Fruit fly (Drosophila melanogaster) whole organism, prepupa: ENCODE measurements around the gene Tomosyn.

Experiments
- Blimp-1 ChIP-seq: fragments of 200-800 bp; sonication (Bioruptor generic); optimal IDR thresholded peaks from 3 replicates; lab custom pipeline; 2017; ENCODE audit warnings: missing biosample characterization, missing genetic modification characterization, mild to moderate bottlenecking, moderate library complexity, missing genetic modification reagents
- CG10631 ChIP-seq: fragments of 200-800 bp; sonication (Bioruptor generic); optimal IDR thresholded peaks from 2 replicates; lab custom pipeline; 2016; ENCODE audit warnings: missing biosample characterization, missing genetic modification characterization
- CG11294 ChIP-seq: fragments of 200-800 bp; sonication (Bioruptor generic); IDR thresholded peaks from 2 replicates; pipeline ENCODE4 v1.3.6; 2022; ENCODE audit warnings: missing biosample characterization, missing genetic modification characterization
- CG11762 ChIP-seq: fragments of 200-800 bp; sonication (Bioruptor generic); optimal IDR thresholded peaks from 3 replicates; lab custom pipeline; 2016; ENCODE audit warnings: missing biosample characterization, missing genetic modification characterization; ENCODE audit not compliant: insufficient read depth
- CG1621 ChIP-seq: fragments of 200-800 bp; sonication (Bioruptor generic); optimal IDR thresholded peaks from 3 replicates; lab custom pipeline; 2018; ENCODE audit warnings: missing biosample characterization, mild to moderate bottlenecking, missing genetic modification characterization
- CG16779 ChIP-seq: fragments of 200-800 bp; sonication (Bioruptor generic); optimal IDR thresholded peaks from 3 replicates; lab custom pipeline; 2017; ENCODE audit warnings: missing biosample characterization, mild to moderate bottlenecking, missing genetic modification characterization
- CG31627 ChIP-seq: fragments of 200-800 bp; sonication (Bioruptor generic); optimal IDR thresholded peaks from 3 replicates; lab custom pipeline; 2016; ENCODE audit warnings: missing biosample characterization, missing genetic modification characterization
- CG32006 ChIP-seq: fragments of 200-800 bp; sonication (Bioruptor generic); optimal IDR thresholded peaks from 3 replicates; lab custom pipeline; 2017; ENCODE audit warnings: missing biosample characterization, mild to moderate bottlenecking, missing genetic modification characterization
- CG34406 ChIP-seq: fragments of 200-800 bp; sonication (Bioruptor generic); optimal IDR thresholded peaks from 3 replicates; lab custom pipeline; 2016; ENCODE audit warnings: missing biosample characterization, missing genetic modification characterization
- CG3919 ChIP-seq: fragments of 200-800 bp; sonication (Bioruptor generic); optimal IDR thresholded peaks from 3 replicates; lab custom pipeline; 2016; ENCODE audit warnings: missing biosample characterization, missing genetic modification characterization
- CG4318 ChIP-seq: fragments of 200-800 bp; sonication (Bioruptor generic); optimal IDR thresholded peaks from 3 replicates; lab custom pipeline; 2017; ENCODE audit warnings: missing biosample characterization, mild to moderate bottlenecking, missing genetic modification characterization
- CG6163 ChIP-seq: fragments of 200-800 bp; sonication (Bioruptor generic); IDR thresholded peaks from 3 replicates; pipeline ENCODE4 v1.3.6; 2022; ENCODE audit warnings: missing biosample characterization, missing genetic modification characterization
- CG6276 ChIP-seq: fragments of 200-800 bp; sonication (Bioruptor generic); optimal IDR thresholded peaks from 2 replicates; lab custom pipeline; 2017; ENCODE audit warnings: missing biosample characterization, mild to moderate bottlenecking, missing genetic modification characterization
- CG6792 ChIP-seq: fragments of 200-800 bp; sonication (Bioruptor generic); optimal IDR thresholded peaks from 3 replicates; lab custom pipeline; 2016; ENCODE audit warnings: missing biosample characterization, missing genetic modification characterization
- CG6808 ChIP-seq: fragments of 200-800 bp; sonication (Bioruptor generic); optimal IDR thresholded peaks from 3 replicates; lab custom pipeline; 2017; ENCODE audit warnings: missing biosample characterization, missing genetic modification characterization, mild to moderate bottlenecking, moderate library complexity, missing genetic modification reagents
- CG7368 ChIP-seq: fragments of 200-800 bp; sonication (Bioruptor generic); optimal IDR thresholded peaks from 3 replicates; lab custom pipeline; 2016; ENCODE audit warnings: missing biosample characterization, missing genetic modification characterization
- CG8632 ChIP-seq: fragments of 200-800 bp; sonication (Bioruptor generic); optimal IDR thresholded peaks from 3 replicates; lab custom pipeline; 2016; ENCODE audit warnings: missing biosample characterization, missing genetic modification characterization
- CG9139 ChIP-seq: fragments of 200-800 bp; sonication (Bioruptor generic); optimal IDR thresholded peaks from 3 replicates; lab custom pipeline; 2017; ENCODE audit warnings: missing biosample characterization, mild to moderate bottlenecking, missing genetic modification characterization
- Eip78C ChIP-seq: fragments of 200-800 bp; sonication (Bioruptor generic); peaks from one replicate; lab custom pipeline; 2016; ENCODE audit warnings: missing biosample characterization, missing genetic modification characterization
- Eip93F ChIP-seq: fragments of 200-800 bp; sonication (Bioruptor generic); optimal IDR thresholded peaks from 2 replicates; lab custom pipeline; 2016; ENCODE audit warnings: missing biosample characterization, mild to moderate bottlenecking, missing genetic modification characterization
- Ets21C ChIP-seq: fragments of 200-800 bp; sonication (Bioruptor generic); optimal IDR thresholded peaks from 3 replicates; lab custom pipeline; 2016; ENCODE audit warnings: missing biosample characterization, missing genetic modification characterization
- Ets96B ChIP-seq: fragments of 200-800 bp; optimal IDR thresholded peaks from 2 replicates; lab custom pipeline; 2019; ENCODE audit warnings: missing biosample characterization, mild to moderate bottlenecking, missing genetic modification characterization, moderate library complexity
- Gug ChIP-seq: fragments of 200-800 bp; sonication (Bioruptor generic); IDR thresholded peaks from 2 replicates; pipeline ENCODE4 v1.3.6; 2022; ENCODE audit warnings: missing biosample characterization, missing genetic modification characterization
- Hr38 ChIP-seq: sonication (Bioruptor generic); optimal IDR thresholded peaks from 2 replicates; lab custom pipeline; 2016; ENCODE audit warnings: missing biosample characterization, missing genetic modification characterization
- Hr39 ChIP-seq: fragments of 200-800 bp; sonication (Bioruptor generic); optimal IDR thresholded peaks from 2 replicates; lab custom pipeline; 2016; ENCODE audit warnings: missing biosample characterization, missing genetic modification characterization
- Hr4 ChIP-seq: fragments of 200-800 bp; sonication (Bioruptor generic); optimal IDR thresholded peaks from 3 replicates; lab custom pipeline; 2016; ENCODE audit warnings: missing biosample characterization, missing genetic modification characterization
- Lpt ChIP-seq: fragments of 200-800 bp; sonication (Bioruptor generic); optimal IDR thresholded peaks from 3 replicates; lab custom pipeline; 2016; ENCODE audit warnings: missing biosample characterization, missing genetic modification characterization
- OdsH ChIP-seq: fragments of 200-800 bp; sonication (Bioruptor generic); optimal IDR thresholded peaks from 3 replicates; lab custom pipeline; 2016; ENCODE audit warnings: missing biosample characterization, missing genetic modification characterization
- Smox ChIP-seq: fragments of 200-800 bp; sonication (Bioruptor generic); optimal IDR thresholded peaks from 3 replicates; lab custom pipeline; 2016; ENCODE audit warnings: missing biosample characterization, missing genetic modification characterization
- Sox14 ChIP-seq: fragments of 200-800 bp; sonication (Bioruptor generic); optimal IDR thresholded peaks from 3 replicates; lab custom pipeline; 2016; ENCODE audit warnings: missing biosample characterization, missing genetic modification characterization
- Sox15 ChIP-seq: fragments of 200-800 bp; sonication (Bioruptor generic); optimal IDR thresholded peaks from 3 replicates; lab custom pipeline; 2016; ENCODE audit warnings: missing biosample characterization, missing genetic modification characterization
- dac ChIP-seq: fragments of 200-800 bp; sonication (Bioruptor generic); optimal IDR thresholded peaks from 2 replicates; lab custom pipeline; 2017; ENCODE audit warnings: missing biosample characterization, mild to moderate bottlenecking, missing genetic modification characterization
- eg ChIP-seq: fragments of 200-800 bp; sonication (Bioruptor generic); IDR thresholded peaks from 3 replicates; pipeline ENCODE4 v1.3.6; 2022; ENCODE audit warnings: missing biosample characterization, missing genetic modification characterization
- fd85E ChIP-seq: fragments of 200-800 bp; sonication (Bioruptor generic); optimal IDR thresholded peaks from 3 replicates; lab custom pipeline; 2016; ENCODE audit warnings: missing biosample characterization, missing genetic modification characterization
- fkh ChIP-seq: fragments of 200-800 bp; sonication (Bioruptor generic); optimal IDR thresholded peaks from 3 replicates; lab custom pipeline; 2017; ENCODE audit warnings: missing biosample characterization, mild to moderate bottlenecking, missing genetic modification characterization, moderate library complexity
- lz ChIP-seq: fragments of 200-800 bp; sonication (Bioruptor generic); optimal IDR thresholded peaks from 3 replicates; lab custom pipeline; 2016; ENCODE audit warnings: missing biosample characterization, missing genetic modification characterization
- net ChIP-seq: fragments of 200-800 bp; sonication (Bioruptor generic); optimal IDR thresholded peaks from 3 replicates; lab custom pipeline; 2016; ENCODE audit warnings: missing biosample characterization, missing genetic modification characterization
- pdm3 ChIP-seq: fragments of 200-800 bp; sonication (Bioruptor generic); optimal IDR thresholded peaks from 3 replicates; lab custom pipeline; 2016; ENCODE audit warnings: missing biosample characterization, missing genetic modification characterization
- spab ChIP-seq: fragments of 200-800 bp; sonication (Bioruptor generic); optimal IDR thresholded peaks from 2 replicates; lab custom pipeline; 2017; ENCODE audit warnings: missing biosample characterization, mild to moderate bottlenecking, missing genetic modification characterization, missing genetic modification reagents
- ss ChIP-seq, 2 experiments: fragments of 200-800 bp; sonication (Bioruptor generic); optimal IDR thresholded peaks; 2 replicates in 1 of 2; 3 replicates in 1 of 2; lab custom pipeline; 2017 to 2018; ENCODE audit warnings: mild to moderate bottlenecking in 2 of 2, missing biosample characterization in 2 of 2, missing genetic modification characterization in 2 of 2, moderate library complexity in 1 of 2
- svp ChIP-seq: fragments of 200-800 bp; sonication (Bioruptor generic); peaks from one replicate; lab custom pipeline; 2016; ENCODE audit warnings: missing biosample characterization, missing genetic modification characterization
- topi ChIP-seq: fragments of 200-800 bp; sonication (Bioruptor generic); optimal IDR thresholded peaks from 3 replicates; lab custom pipeline; 2016; ENCODE audit warnings: missing biosample characterization, missing genetic modification characterization
- vri ChIP-seq: fragments of 200-800 bp; sonication (Bioruptor generic); optimal IDR thresholded peaks from 3 replicates; lab custom pipeline; 2016; ENCODE audit warnings: missing biosample characterization, mild to moderate bottlenecking, missing genetic modification characterization

The Tomosyn gene

DNA sequence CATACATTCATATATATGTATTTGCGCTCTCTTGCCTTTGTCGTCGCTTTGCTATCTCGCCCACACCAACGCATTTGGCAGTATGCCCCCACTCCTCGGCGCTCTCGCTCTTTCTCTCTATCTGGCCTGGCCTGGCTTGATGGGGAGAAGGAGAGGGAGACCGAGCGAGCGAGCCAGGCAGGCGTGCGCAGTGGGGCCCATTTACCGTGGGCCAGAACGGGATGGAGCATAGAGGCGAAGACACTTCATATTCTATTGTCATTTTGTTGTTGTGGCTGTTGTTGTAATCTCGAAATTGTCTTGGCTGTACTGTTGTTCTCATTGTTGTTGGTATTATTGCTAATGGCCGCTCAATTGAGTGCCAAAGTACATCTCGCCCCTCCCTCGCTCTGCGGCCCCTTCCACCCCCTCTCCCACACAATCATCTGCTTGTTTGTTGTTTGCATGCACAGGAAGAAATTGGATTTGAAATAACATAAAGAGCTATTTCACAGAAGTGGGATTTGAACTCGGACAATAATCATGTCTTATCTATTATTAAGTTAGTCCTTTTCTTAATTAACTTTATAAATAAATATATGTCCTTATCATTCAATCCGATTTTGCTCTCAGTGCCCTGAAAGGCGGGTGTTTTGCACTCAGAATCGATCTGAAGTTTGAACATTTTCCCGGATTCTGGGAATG is 33.8 kb downstream of the Tomosyn start (continued):
- TF ChIP-seq Sox14 (GFP tag; lab: Kevin White, UChicago) (peak; percentile 63), CG11294 (GFP tag; lab: Robert Waterston, UW) (peak; percentile 91), eg (GFP tag; lab: Robert Waterston, UW) (peak; percentile 97), CG6163 (GFP tag; lab: Robert Waterston, UW) (peak; percentile 94), CG31627 (GFP tag; lab: Kevin White, UChicago) (peak; percentile 80), Sox15 (GFP tag; lab: Kevin White, UChicago) (peak; percentile 76), net (GFP tag; lab: Kevin White, UChicago) (peak; percentile 93), CG1621 (tag; lab: Kevin White, UChicago) (peak; percentile 85), OdsH (GFP tag; lab: Kevin White, UChicago) (peak; percentile 88), Ets96B (tag; lab: Kevin White, UChicago) (peak; percentile 88), lz (GFP tag; lab: Kevin White, UChicago) (peak; percentile 82), CG7368 (GFP tag; lab: Kevin White, UChicago) (peak; percentile 81), dac (GFP tag; lab: Kevin White, UChicago) (peak; percentile 77), Hr4 (GFP tag; lab: Kevin White, UChicago) (peak; percentile 74), Lpt (GFP tag; lab: Kevin White, UChicago) (peak; percentile 89)
- TF ChIP-seq, all 60 proteins: peak for 59

DNA sequence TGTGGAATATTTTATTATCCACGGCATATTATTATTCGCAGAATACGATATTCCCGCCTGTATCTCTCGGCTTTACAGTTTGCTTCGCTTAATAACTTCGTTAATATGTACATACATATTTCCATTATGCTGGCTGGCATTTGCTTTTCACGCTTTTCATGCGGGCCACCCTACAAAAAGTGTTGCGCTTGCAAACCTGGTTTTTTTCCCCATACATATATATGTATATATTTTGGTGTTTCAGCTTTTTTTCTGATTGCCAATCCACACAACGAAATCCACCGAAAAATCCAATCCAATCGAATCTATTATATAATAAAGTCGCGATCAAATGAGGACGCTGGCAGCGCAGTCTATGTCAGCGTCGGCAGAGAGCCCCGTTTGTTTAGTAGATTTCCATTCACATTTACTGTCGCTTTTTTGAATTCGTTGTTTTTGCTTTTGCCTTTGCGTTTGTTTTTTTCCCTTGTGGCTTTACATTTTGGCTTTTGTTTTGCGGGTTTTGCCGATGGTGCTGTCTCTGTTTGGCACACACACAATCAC is 34.5 kb downstream of the Tomosyn start:
- TF ChIP-seq CG31627 (GFP tag; lab: Kevin White, UChicago) (no peak), net (GFP tag; lab: Kevin White, UChicago) (peak; percentile 24)

DNA sequence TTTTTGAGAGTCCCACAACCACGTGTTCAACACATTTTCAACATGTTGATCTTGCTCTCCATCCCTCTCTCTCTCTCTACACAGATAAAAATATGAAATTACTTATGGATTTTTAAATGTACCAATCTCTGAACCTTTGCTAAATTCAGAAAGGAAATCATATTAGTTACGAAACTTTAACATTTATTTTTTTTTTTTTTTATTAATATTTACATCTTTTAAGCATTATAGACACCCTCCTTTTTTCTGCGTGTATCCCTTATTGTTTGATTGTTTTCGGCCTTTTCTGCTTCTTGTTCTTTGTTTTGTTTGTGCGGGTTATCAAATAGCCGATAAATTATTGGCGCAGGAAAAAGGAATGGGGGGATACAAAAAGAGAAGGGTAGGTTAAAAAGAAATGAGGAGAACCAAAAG is 35.1 kb downstream of the Tomosyn start:
- TF ChIP-seq CG34406, result peak; percentile 93
- TF ChIP-seq CG9139 (GFP tag; lab: Kevin White, UChicago), result peak; percentile 50
- peak; percentile 63 for TF ChIP-seq Hr4 (GFP tag; lab: Kevin White, UChicago)
- peak; percentile 63 for TF ChIP-seq CG16779 (tag; lab: Kevin White, UChicago)
- TF ChIP-seq net (GFP tag; lab: Kevin White, UChicago), result peak; percentile 74
- peak; percentile 96 for TF ChIP-seq svp (GFP tag; lab: Kevin White, UChicago)
- TF ChIP-seq eg (GFP tag; lab: Robert Waterston, UW), result peak; percentile 87
- peak; percentile 70 for TF ChIP-seq Ets21C (GFP tag; lab: Kevin White, UChicago)
- TF ChIP-seq pdm3, result peak; percentile 80
- peak; percentile 78 for TF ChIP-seq Hr39
- TF ChIP-seq CG6808 (GFP tag; lab: Kevin White, UChicago), result peak; percentile 70
- TF ChIP-seq CG10631 (GFP tag; lab: Kevin White, UChicago), result peak; percentile 91
- peak; percentile 93 for TF ChIP-seq CG8632
- peak; percentile 87 for TF ChIP-seq Ets96B (tag; lab: Kevin White, UChicago)
- peak; percentile 58 for TF ChIP-seq Eip93F (GFP tag; lab: Kevin White, UChicago)
- peak; percentile 81 for TF ChIP-seq vri (GFP tag; lab: Kevin White, UChicago)
- peak; percentile 66 for TF ChIP-seq Gug (GFP tag; lab: Robert Waterston, UW)
- TF ChIP-seq CG6792 (GFP tag; lab: Kevin White, UChicago), result peak; percentile 84
- peak; percentile 61 for TF ChIP-seq CG11762 (GFP tag; lab: Kevin White, UChicago)
- TF ChIP-seq Eip78C (GFP tag; lab: Kevin White, UChicago), result peak; percentile 95
- TF ChIP-seq CG6163 (GFP tag; lab: Robert Waterston, UW), result peak; percentile 87
- peak; percentile 77 to 83 for TF ChIP-seq ss (GFP tag; optimal IDR thresholded peaks at IDR 0.05; lab: Kevin White, UChicago)
- peak; percentile 84 for TF ChIP-seq CG31627 (GFP tag; lab: Kevin White, UChicago)
- peak; percentile 93 for TF ChIP-seq topi (GFP tag; lab: Kevin White, UChicago)
- TF ChIP-seq CG3919 (GFP tag; lab: Kevin White, UChicago), result peak; percentile 85
- peak; percentile 69 for TF ChIP-seq CG7368 (GFP tag; lab: Kevin White, UChicago)
- TF ChIP-seq fkh (GFP tag; lab: Kevin White, UChicago), result peak; percentile 86
- TF ChIP-seq CG4318 (GFP tag; lab: Kevin White, UChicago), result peak; percentile 8
- TF ChIP-seq CG32006 (GFP tag; lab: Kevin White, UChicago), result peak; percentile 72
- TF ChIP-seq Smox (GFP tag; lab: Kevin White, UChicago), result peak; percentile 91
- TF ChIP-seq Blimp-1 (GFP tag; lab: Kevin White, UChicago), result peak; percentile 76
- TF ChIP-seq CG6276 (GFP tag; lab: Kevin White, UChicago), result peak; percentile 46
- TF ChIP-seq Hr38 (GFP tag; lab: Kevin White, UChicago), result no peak
- peak; percentile 56 for TF ChIP-seq CG11294 (GFP tag; lab: Robert Waterston, UW)
- peak; percentile 76 for TF ChIP-seq spab (GFP tag; lab: Kevin White, UChicago)
- peak; percentile 39 for TF ChIP-seq fd85E (GFP tag; lab: Kevin White, UChicago)
- peak; percentile 80 for TF ChIP-seq Sox14 (GFP tag; lab: Kevin White, UChicago)
- no peak for TF ChIP-seq dac (GFP tag; lab: Kevin White, UChicago)
